Worm (Caenorhabditis elegans): ENCODE results near the gene let-756.

DNA sequence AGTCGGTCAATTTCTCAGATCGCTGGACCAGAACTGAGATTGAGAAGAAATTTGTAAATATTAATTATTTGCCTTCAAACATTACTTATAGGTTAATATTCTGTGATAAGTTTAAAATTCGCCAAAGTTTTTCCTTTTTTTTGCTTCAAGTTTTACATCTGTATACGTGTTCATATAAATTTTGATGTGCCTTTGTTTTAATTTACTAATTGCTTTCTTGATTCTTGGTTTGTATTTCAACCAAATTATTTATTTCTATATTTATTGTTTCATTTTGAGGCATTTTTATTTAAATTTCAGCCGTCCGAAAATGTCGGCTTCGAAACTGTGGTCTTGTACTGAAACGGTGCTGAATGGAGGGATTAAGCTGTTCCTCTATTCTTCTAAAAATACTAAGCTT lies 29.4 kb downstream of the let-756 start, which contains the start of gene C05D11.1:
- TF ChIP-seq unc-62 (GFP tag; optimal IDR thresholded peaks at IDR 0.05), result no peak
- no peak for TF ChIP-seq unc-86 (tag; optimal IDR thresholded peaks at IDR 0.05)
- TF ChIP-seq mdl-1 (tag; optimal IDR thresholded peaks at IDR 0.05), result no peak
- no peak for TF ChIP-seq skn-1 (tag; optimal IDR thresholded peaks at IDR 0.05)
- TF ChIP-seq lir-3 (tag; optimal IDR thresholded peaks at IDR 0.05; ENCODE audit: poor library complexity), result no peak
- TF ChIP-seq rnt-1 (tag; optimal IDR thresholded peaks at IDR 0.05), result no peak
- no peak for TF ChIP-seq ets-5 (GFP tag; IDR thresholded peaks at IDR 0.05)
- TF ChIP-seq fkh-10 (GFP tag; optimal IDR thresholded peaks at IDR 0.05), result no peak
- no peak for TF ChIP-seq ztf-11 (tag; optimal IDR thresholded peaks at IDR 0.05)
- TF ChIP-seq lin-35 (GFP tag; optimal IDR thresholded peaks at IDR 0.05), result no peak
- no peak for TF ChIP-seq lin-13 (GFP tag; optimal IDR thresholded peaks at IDR 0.05)

Measured in whole organism, L1 larva.